Fruit fly (Drosophila melanogaster) whole organism, embryonic: ENCODE data around the gene Sdic4.
A peak's percentile ranks its signal among the peaks of the same experiment; 100 is the strongest.

ENCODE experiments used
- Aef1 ChIP-seq: fragments of 200-800 bp; sonication (Bioruptor generic); IDR thresholded peaks from 3 replicates; pipeline ENCODE4 v1.3.6; 2022; ENCODE audit warnings: missing biosample characterization, missing genetic modification characterization
- Atf6 ChIP-seq: fragments of 200-800 bp; sonication (Bioruptor generic); IDR thresholded peaks from 2 replicates; pipeline ENCODE4 v1.3.6; 2022; ENCODE audit warnings: missing biosample characterization, missing genetic modification characterization
- CG10366 ChIP-seq: fragments of 200-800 bp; sonication (Bioruptor generic); IDR thresholded peaks from 2 replicates; pipeline ENCODE4 v1.3.6; 2022; ENCODE audit warnings: missing biosample characterization, missing genetic modification characterization
- CG13624 ChIP-seq: fragments of 200-800 bp; sonication (Bioruptor generic); optimal IDR thresholded peaks from 2 replicates; lab custom pipeline; 2016; ENCODE audit warnings: missing biosample characterization, missing genetic modification characterization
- CG14014 ChIP-seq: fragments of 200-800 bp; sonication (Bioruptor generic); IDR thresholded peaks from 2 replicates; pipeline ENCODE4 v1.3.6; 2022; ENCODE audit warnings: missing biosample characterization, missing genetic modification characterization
- CG14710 ChIP-seq: fragments of 200-800 bp; sonication (Bioruptor generic); optimal IDR thresholded peaks from 3 replicates; lab custom pipeline; 2019; ENCODE audit warnings: missing biosample characterization, mild to moderate bottlenecking, missing genetic modification characterization, moderate library complexity
- CG17829 ChIP-seq: fragments of 200-800 bp; optimal IDR thresholded peaks from 2 replicates; lab custom pipeline; 2019; ENCODE audit warnings: missing biosample characterization, mild to moderate bottlenecking, missing genetic modification characterization, moderate library complexity
- CG18476 ChIP-seq: fragments of 200-800 bp; sonication (Bioruptor generic); optimal IDR thresholded peaks from 2 replicates; lab custom pipeline; 2016; ENCODE audit warnings: missing biosample characterization, mild to moderate bottlenecking, missing genetic modification characterization
- CG2712 ChIP-seq: fragments of 200-800 bp; optimal IDR thresholded peaks from 3 replicates; lab custom pipeline; 2019; ENCODE audit warnings: missing biosample characterization, mild to moderate bottlenecking, missing genetic modification characterization, moderate library complexity
- CG30431 ChIP-seq: fragments of 200-800 bp; sonication (Bioruptor generic); optimal IDR thresholded peaks from 2 replicates; lab custom pipeline; 2017; ENCODE audit warnings: missing biosample characterization, missing genetic modification characterization
- CG31224 ChIP-seq: fragments of 200-800 bp; sonication (Bioruptor generic); IDR thresholded peaks from 2 replicates; pipeline ENCODE4 v1.3.6; 2022; ENCODE audit warnings: missing biosample characterization, missing genetic modification characterization
- CG3995 ChIP-seq: fragments of 200-800 bp; sonication (Bioruptor generic); optimal IDR thresholded peaks from 3 replicates; lab custom pipeline; 2016; ENCODE audit warnings: missing biosample characterization, missing genetic modification characterization
- CG43689 ChIP-seq: fragments of 200-800 bp; sonication (Bioruptor generic); IDR thresholded peaks from 2 replicates; pipeline ENCODE4 v1.3.6; 2022; ENCODE audit warnings: missing biosample characterization, missing genetic modification characterization
- CG5180 ChIP-seq: fragments of 200-800 bp; sonication (Bioruptor generic); optimal IDR thresholded peaks from 3 replicates; lab custom pipeline; 2017; ENCODE audit warnings: missing biosample characterization, missing genetic modification characterization, mild to moderate bottlenecking, moderate library complexity, missing genetic modification reagents
- CG7839 ChIP-seq: fragments of 200-800 bp; sonication (Bioruptor generic); optimal IDR thresholded peaks from 3 replicates; lab custom pipeline; 2018; ENCODE audit warnings: missing biosample characterization, mild to moderate bottlenecking, missing genetic modification characterization, moderate library complexity
- CG7987 ChIP-seq: fragments of 200-800 bp; sonication (Bioruptor generic); optimal IDR thresholded peaks from 2 replicates; lab custom pipeline; 2018; ENCODE audit warnings: missing biosample characterization, mild to moderate bottlenecking, missing genetic modification characterization, moderate library complexity
- CG9215 ChIP-seq: fragments of 200-800 bp; sonication (Bioruptor generic); IDR thresholded peaks from 2 replicates; pipeline ENCODE4 v1.3.6; 2022; ENCODE audit warnings: missing biosample characterization, missing genetic modification characterization
- CG9437 ChIP-seq: fragments of 200-800 bp; sonication (Bioruptor generic); optimal IDR thresholded peaks from 2 replicates; lab custom pipeline; 2018; ENCODE audit warnings: missing biosample characterization, mild to moderate bottlenecking, missing genetic modification characterization
- CG9876 ChIP-seq: fragments of 200-800 bp; sonication (Bioruptor generic); optimal IDR thresholded peaks from 2 replicates; lab custom pipeline; 2016; ENCODE audit warnings: missing biosample characterization, missing genetic modification characterization
- D ChIP-seq, 2 experiments: fragments of 200-800 bp in 1 of 2; fragments of >200 bp in 1 of 2; sonication (Bioruptor generic) in 1 of 2; optimal IDR thresholded peaks; 2 replicates in 1 of 2; 3 replicates in 1 of 2; lab custom pipeline; 2017; ENCODE audit warnings: mild to moderate bottlenecking in 1 of 2, missing biosample characterization in 1 of 2, missing genetic modification characterization in 1 of 2, missing genetic modification reagents in 1 of 2
- H2.0 ChIP-seq: fragments of 200-800 bp; sonication (Bioruptor generic); IDR thresholded peaks from 2 replicates; pipeline ENCODE4 v1.3.6; 2022; ENCODE audit warnings: missing biosample characterization, missing genetic modification characterization
- HLH3B ChIP-seq: fragments of 200-800 bp; sonication (Bioruptor generic); IDR thresholded peaks from 2 replicates; pipeline ENCODE4 v1.3.6; 2022; ENCODE audit warnings: missing biosample characterization, missing genetic modification characterization
- Max ChIP-seq: fragments of 200-800 bp; sonication (Bioruptor generic); optimal IDR thresholded peaks from 2 replicates; lab custom pipeline; 2016; ENCODE audit warnings: missing biosample characterization, mild to moderate bottlenecking, missing genetic modification characterization
- Med ChIP-seq: fragments of 200-800 bp; sonication (Bioruptor generic); peaks from one replicate; lab custom pipeline; 2016; ENCODE audit warnings: missing biosample characterization, missing genetic modification characterization, mild to moderate bottlenecking, inconsistent platforms, moderate library complexity
- NK7.1 ChIP-seq: fragments of 200-800 bp; sonication (Bioruptor generic); optimal IDR thresholded peaks from 3 replicates; lab custom pipeline; 2016; ENCODE audit warnings: missing biosample characterization, missing genetic modification characterization
- Oli ChIP-seq: fragments of 200-800 bp; sonication (Bioruptor generic); optimal IDR thresholded peaks from 2 replicates; lab custom pipeline; 2018; ENCODE audit warnings: missing biosample characterization, mild to moderate bottlenecking, missing genetic modification characterization, moderate library complexity
- Rx ChIP-seq: fragments of 200-800 bp; sonication (Bioruptor generic); IDR thresholded peaks from 2 replicates; pipeline ENCODE4 v1.3.6; 2022; ENCODE audit warnings: missing biosample characterization, missing genetic modification characterization
- Sry-δ ChIP-seq: fragments of 200-800 bp; sonication (Bioruptor generic); optimal IDR thresholded peaks from 2 replicates; lab custom pipeline; 2016; ENCODE audit warnings: missing biosample characterization, missing genetic modification characterization
- Trl ChIP-seq, 3 experiments: fragments of >200 bp in 2 of 3; fragments of 200-800 bp in 1 of 3; sonication (Bioruptor generic) in 1 of 3; optimal IDR thresholded peaks; 2 replicates in 1 of 3; 3 replicates in 2 of 3; lab custom pipeline; 2016 to 2017; ENCODE audit warnings: missing biosample characterization in 1 of 3, missing genetic modification characterization in 1 of 3
- chm ChIP-seq: fragments of 200-800 bp; sonication (Bioruptor generic); IDR thresholded peaks from 2 replicates; pipeline ENCODE4 v1.3.6; 2022; ENCODE audit warnings: missing biosample characterization, missing genetic modification characterization
- croc ChIP-seq: fragments of 200-800 bp; sonication (Bioruptor generic); conservative IDR thresholded peaks from 3 replicates; pipeline ENCODE4 v1.3.6; 2022; ENCODE audit warnings: missing biosample characterization, missing genetic modification characterization
- da ChIP-seq: fragments of 200-800 bp; sonication (Bioruptor generic); optimal IDR thresholded peaks from 2 replicates; lab custom pipeline; 2016; ENCODE audit warnings: missing biosample characterization, missing genetic modification characterization
- ems ChIP-seq: fragments of 200-800 bp; sonication (Bioruptor generic); optimal IDR thresholded peaks from 3 replicates; lab custom pipeline; 2016; ENCODE audit warnings: missing biosample characterization, missing genetic modification characterization
- en ChIP-seq: fragments of 200-800 bp; sonication (Bioruptor generic); optimal IDR thresholded peaks from 2 replicates; lab custom pipeline; 2016; ENCODE audit warnings: missing biosample characterization, missing genetic modification characterization
- exex ChIP-seq: fragments of 200-800 bp; sonication (Bioruptor generic); optimal IDR thresholded peaks from 4 replicates; lab custom pipeline; 2018; ENCODE audit warnings: missing biosample characterization, mild to moderate bottlenecking, missing genetic modification characterization, moderate library complexity
- gem ChIP-seq: fragments of 200-800 bp; sonication (Bioruptor generic); optimal IDR thresholded peaks from 2 replicates; lab custom pipeline; 2019; ENCODE audit warnings: missing biosample characterization, mild to moderate bottlenecking, missing genetic modification characterization, moderate library complexity
- grau ChIP-seq: fragments of 200-800 bp; optimal IDR thresholded peaks from 3 replicates; lab custom pipeline; 2019; ENCODE audit warnings: missing biosample characterization, mild to moderate bottlenecking, missing genetic modification characterization, moderate library complexity
- insv ChIP-seq, 2 experiments: fragments of 200-800 bp; sonication (Bioruptor generic); optimal IDR thresholded peaks; 3 replicates each; lab custom pipeline; 2016 to 2018; ENCODE audit warnings: missing biosample characterization in 2 of 2, missing genetic modification characterization in 2 of 2
- jigr1 ChIP-seq: fragments of 200-800 bp; sonication (Bioruptor generic); IDR thresholded peaks from 3 replicates; pipeline ENCODE4 v1.3.6; 2022; ENCODE audit warnings: missing biosample characterization, missing genetic modification characterization
- jing ChIP-seq: fragments of 200-800 bp; sonication (Bioruptor generic); optimal IDR thresholded peaks from 2 replicates; lab custom pipeline; 2018; ENCODE audit warnings: missing biosample characterization, mild to moderate bottlenecking, missing genetic modification characterization
- kni ChIP-seq: fragments of 200-800 bp; sonication (Bioruptor generic); optimal IDR thresholded peaks from 3 replicates; lab custom pipeline; 2017; ENCODE audit warnings: mild to moderate bottlenecking, missing biosample characterization, missing genetic modification reagents, missing genetic modification characterization
- lmd ChIP-seq: fragments of 200-800 bp; sonication (Bioruptor generic); IDR thresholded peaks from 2 replicates; pipeline ENCODE4 v1.3.6; 2022; ENCODE audit warnings: missing biosample characterization, missing genetic modification characterization
- pb ChIP-seq: fragments of 200-800 bp; sonication (Bioruptor generic); optimal IDR thresholded peaks from 3 replicates; lab custom pipeline; 2016; ENCODE audit warnings: missing biosample characterization, missing genetic modification characterization
- repo ChIP-seq: fragments of 200-800 bp; sonication (Bioruptor generic); optimal IDR thresholded peaks from 2 replicates; lab custom pipeline; 2016; ENCODE audit warnings: missing biosample characterization, missing genetic modification characterization
- row ChIP-seq: fragments of 200-800 bp; sonication (Bioruptor generic); IDR thresholded peaks from 3 replicates; pipeline ENCODE4 v1.3.6; 2022; ENCODE audit warnings: missing biosample characterization, missing genetic modification characterization
- salm ChIP-seq: fragments of 200-800 bp; sonication (Bioruptor generic); optimal IDR thresholded peaks from 2 replicates; lab custom pipeline; 2018; ENCODE audit warnings: missing biosample characterization, mild to moderate bottlenecking, missing genetic modification characterization
- schlank ChIP-seq: fragments of 200-800 bp; sonication (Bioruptor generic); optimal IDR thresholded peaks from 2 replicates; lab custom pipeline; 2018; ENCODE audit warnings: missing biosample characterization, mild to moderate bottlenecking, missing genetic modification characterization
- sisA ChIP-seq: fragments of 200-800 bp; sonication (Bioruptor generic); IDR thresholded peaks from 2 replicates; pipeline ENCODE4 v1.3.6; 2022; ENCODE audit warnings: missing biosample characterization, missing genetic modification characterization
- so ChIP-seq: fragments of 200-800 bp; sonication (Bioruptor generic); IDR thresholded peaks from 3 replicates; pipeline ENCODE4 v1.3.6; 2022; ENCODE audit warnings: missing biosample characterization, missing genetic modification characterization

Sdic4 gene

dm6 chrX:20173464-20173995 is 51.3 kb downstream of the Sdic4 start, which contains the start of gene AnxB10 (continued):
- TF ChIP-seq ems (GFP tag; lab: Kevin White, UChicago) (peak; percentile 47), Med (peak; percentile 84), NK7.1 (GFP tag; lab: Kevin White, UChicago) (no peak), Trl (optimal IDR thresholded peaks at IDR 0.05; lab: Kevin White, UChicago) (no peak), Trl (GFP tag; optimal IDR thresholded peaks at IDR 0.05; lab: Kevin White, UChicago) (peak; percentile 36), CG30431 (GFP tag; lab: Kevin White, UChicago) (no peak), lmd (GFP tag; lab: Robert Waterston, UW) (peak; percentile 51), sisA (GFP tag; lab: Robert Waterston, UW) (peak; percentile 43; the same call in 1 of the 2 replicates), CG14014 (GFP tag; lab: Robert Waterston, UW) (0 out of 2 replicates have a peak, but pooled peaks have one; percentile 25), Aef1 (GFP tag; lab: Robert Waterston, UW) (peak; percentile 47; the same call in 2 of the 3 replicates), CG43689 (GFP tag; lab: Robert Waterston, UW) (0 out of 2 replicates have a peak, but pooled peaks have one; percentile 24), so (GFP tag; lab: Robert Waterston, UW) (peak; percentile 51; the same call in 1 of the 3 replicates), HLH3B (peak; percentile 56; the same call in 1 of the 2 replicates), CG17829 (peak; percentile 58), exex (tag; lab: Kevin White, UChicago) (no peak), CG3995 (GFP tag; lab: Kevin White, UChicago) (peak; percentile 13), da (GFP tag; lab: Kevin White, UChicago) (no peak), CG9437 (GFP tag; lab: Kevin White, UChicago) (peak; percentile 49), schlank (tag; lab: Kevin White, UChicago) (no peak), Sry-δ (peak; percentile 25), grau (tag; lab: Kevin White, UChicago) (peak; percentile 49), CG9215 (peak; percentile 29; the same call in 1 of the 2 replicates), gem (peak; percentile 74), kni (GFP tag; lab: Kevin White, UChicago) (no peak), CG13624 (GFP tag; lab: Kevin White, UChicago) (peak; percentile 26), Rx (GFP tag; lab: Robert Waterston, UW) (no peak), CG7839 (tag; lab: Kevin White, UChicago) (peak; percentile 72), Max (GFP tag; lab: Kevin White, UChicago) (peak; percentile 54), Atf6 (GFP tag; lab: Robert Waterston, UW) (peak; percentile 36; the same call in 1 of the 2 replicates), H2.0 (GFP tag; lab: Robert Waterston, UW) (no peak), Oli (tag; lab: Kevin White, UChicago) (peak; percentile 69), CG5180 (GFP tag; lab: Kevin White, UChicago) (peak; percentile 36), croc (GFP tag; lab: Robert Waterston, UW) (peak; percentile 26; the same call in 1 of the 3 replicates), jing (GFP tag; lab: Kevin White, UChicago) (peak; percentile 20), insv (GFP tag; optimal IDR thresholded peaks at IDR 0.05; lab: Kevin White, UChicago) (no peak), pb (GFP tag; lab: Kevin White, UChicago) (peak; percentile 33), CG31224 (GFP tag; lab: Robert Waterston, UW) (0 out of 2 replicates have a peak, but pooled peaks have one; percentile 25), D (optimal IDR thresholded peaks at IDR 0.05; lab: Kevin White, UChicago) (no peak), D (GFP tag; optimal IDR thresholded peaks at IDR 0.05; lab: Kevin White, UChicago) (peak; percentile 49), jigr1 (peak; percentile 40; the same call in 2 of the 3 replicates), CG10366 (GFP tag; lab: Robert Waterston, UW) (peak; percentile 12; the same call in 1 of the 2 replicates), CG9876 (no peak), CG18476 (GFP tag; lab: Kevin White, UChicago) (peak; percentile 52), chm (GFP tag; lab: Robert Waterston, UW) (no peak), repo (GFP tag; lab: Kevin White, UChicago) (peak; percentile 58), CG7987 (GFP tag; lab: Kevin White, UChicago) (no peak), en (GFP tag; lab: Kevin White, UChicago) (peak; percentile 33), CG14710 (tag; lab: Kevin White, UChicago) (peak; percentile 39), salm (tag; lab: Kevin White, UChicago) (peak; percentile 5), CG2712 (tag; lab: Kevin White, UChicago) (peak; percentile 61), row (GFP tag; lab: Robert Waterston, UW) (peak; percentile 58)
